Worm (Caenorhabditis elegans): ENCODE results near the gene cut-2.
A peak's percentile ranks its signal among the peaks of the same experiment; 100 is the strongest.

Gene cut-2

ce11 chrV:13373643-13374042, 41.1 kb upstream of the cut-2 start:
- TF ChIP-seq nhr-77 (tag; optimal IDR thresholded peaks at IDR 0.05): no peak
- peak; percentile 67 for TF ChIP-seq nhr-23 (tag; optimal IDR thresholded peaks at IDR 0.05)
- TF ChIP-seq pha-4 (tag; optimal IDR thresholded peaks at IDR 0.05): peak; percentile 64
- TF ChIP-seq elt-2 (tag; optimal IDR thresholded peaks at IDR 0.05): peak; percentile 98
- peak; percentile 62 for TF ChIP-seq jun-1 (tag; optimal IDR thresholded peaks at IDR 0.05)
- no peak for TF ChIP-seq ZK546.5 (tag; optimal IDR thresholded peaks at IDR 0.05)
- peak; percentile 70 for TF ChIP-seq pqm-1 (tag; optimal IDR thresholded peaks at IDR 0.05)

ce11 chrV:13374532-13374931, 40.2 kb upstream of the cut-2 start:
- peak; percentile 56 for TF ChIP-seq ceh-28 (tag; optimal IDR thresholded peaks at IDR 0.05)
- no peak for TF ChIP-seq daf-12 (tag; optimal IDR thresholded peaks at IDR 0.05)
- TF ChIP-seq jun-1 (tag; optimal IDR thresholded peaks at IDR 0.05): peak; percentile 16
- TF ChIP-seq R02D3.7 (tag; optimal IDR thresholded peaks at IDR 0.05): no peak
- TF ChIP-seq ceh-82 (tag; optimal IDR thresholded peaks at IDR 0.05): no peak
- TF ChIP-seq nhr-43 (tag; optimal IDR thresholded peaks at IDR 0.05; ENCODE audit: poor library complexity, severe bottlenecking): peak; percentile 49
- TF ChIP-seq aly-2 (tag; optimal IDR thresholded peaks at IDR 0.05): no peak
- no peak for TF ChIP-seq fkh-2 (tag; optimal IDR thresholded peaks at IDR 0.05)
- peak; percentile 31 for TF ChIP-seq elt-2 (tag; optimal IDR thresholded peaks at IDR 0.05)
- no peak for TF ChIP-seq ceh-9 (tag; optimal IDR thresholded peaks at IDR 0.05)
- no peak for TF ChIP-seq ama-1 (optimal IDR thresholded peaks at IDR 0.05)
- no peak for TF ChIP-seq elt-3 (tag; optimal IDR thresholded peaks at IDR 0.05)
- no peak for TF ChIP-seq egl-27 (tag; optimal IDR thresholded peaks at IDR 0.05)
- TF ChIP-seq nhr-76 (tag; optimal IDR thresholded peaks at IDR 0.05): no peak
- no peak for TF ChIP-seq ztf-11 (tag; optimal IDR thresholded peaks at IDR 0.05)
- no peak for TF ChIP-seq ceh-16 (tag; optimal IDR thresholded peaks at IDR 0.05)
- TF ChIP-seq fos-1 (tag; optimal IDR thresholded peaks at IDR 0.05): no peak
- no peak for TF ChIP-seq zag-1 (tag; optimal IDR thresholded peaks at IDR 0.05)
- TF ChIP-seq mml-1 (tag; optimal IDR thresholded peaks at IDR 0.05): no peak
- no peak for TF ChIP-seq nhr-11 (tag; optimal IDR thresholded peaks at IDR 0.05)
- no peak for TF ChIP-seq eor-1 (tag; optimal IDR thresholded peaks at IDR 0.05)
- TF ChIP-seq pqm-1 (tag; optimal IDR thresholded peaks at IDR 0.05): no peak
- TF ChIP-seq skn-1 (tag; optimal IDR thresholded peaks at IDR 0.05): no peak
- no peak for TF ChIP-seq unc-62 (GFP tag; optimal IDR thresholded peaks at IDR 0.05)
- TF ChIP-seq tbx-2 (tag; optimal IDR thresholded peaks at IDR 0.05): peak; percentile 6
- TF ChIP-seq pha-4 (tag; optimal IDR thresholded peaks at IDR 0.05): no peak
- no peak for TF ChIP-seq nhr-237 (tag; optimal IDR thresholded peaks at IDR 0.05)
- TF ChIP-seq nhr-77 (tag; optimal IDR thresholded peaks at IDR 0.05): no peak
- TF ChIP-seq lin-15B (tag; optimal IDR thresholded peaks at IDR 0.05): no peak
- TF ChIP-seq lin-39 (tag; optimal IDR thresholded peaks at IDR 0.05): no peak
- TF ChIP-seq elt-1 (tag; optimal IDR thresholded peaks at IDR 0.05): no peak
- no peak for TF ChIP-seq nhr-12 (tag; optimal IDR thresholded peaks at IDR 0.05)
- no peak for TF ChIP-seq nhr-28 (tag; optimal IDR thresholded peaks at IDR 0.05)
- peak; percentile 93 for TF ChIP-seq nhr-25 (tag; optimal IDR thresholded peaks at IDR 0.05)
- TF ChIP-seq ZK546.5 (tag; optimal IDR thresholded peaks at IDR 0.05): no peak
- TF ChIP-seq sea-2 (GFP tag; optimal IDR thresholded peaks at IDR 0.05): no peak
- TF ChIP-seq egl-5 (tag; optimal IDR thresholded peaks at IDR 0.05): no peak
- TF ChIP-seq unc-39 (tag; optimal IDR thresholded peaks at IDR 0.05): no peak
- no peak for TF ChIP-seq nhr-67 (tag; optimal IDR thresholded peaks at IDR 0.05)
- no peak for TF ChIP-seq fkh-10 (GFP tag; optimal IDR thresholded peaks at IDR 0.05)
- TF ChIP-seq mdl-1 (tag; optimal IDR thresholded peaks at IDR 0.05): no peak
- no peak for TF ChIP-seq hmg-11 (tag; optimal IDR thresholded peaks at IDR 0.05)
- TF ChIP-seq nhr-23 (tag; optimal IDR thresholded peaks at IDR 0.05): peak; percentile 95
- TF ChIP-seq lsy-12 (tag; optimal IDR thresholded peaks at IDR 0.05): peak; percentile 18
- TF ChIP-seq nfya-1 (tag; optimal IDR thresholded peaks at IDR 0.05; ENCODE audit: insufficient read depth): no peak

Data from whole organism, L3 larva.